Fruit fly (Drosophila melanogaster) Kc167 (cell line): ENCODE data around the gene CG7408.
"Not testable (repeated sequence)": the region's sequence is repeated elsewhere in the genome, so short reads cannot be mapped to it uniquely, and the experiment has no call there.

Experiments used
- Myc ChIP-seq: fragments of >200 bp; optimal IDR thresholded peaks from 2 replicates; lab custom pipeline; 2017; ENCODE audit warnings: missing external identifiers
- Sin3A ChIP-seq: fragments of >200 bp; optimal IDR thresholded peaks from 2 replicates; lab custom pipeline; 2018; ENCODE audit warnings: missing external identifiers
- h ChIP-seq: fragments of >200 bp; optimal IDR thresholded peaks from 3 replicates; lab custom pipeline; 2018; ENCODE audit warnings: missing external identifiers
- insv ChIP-seq: fragments of >200 bp; optimal IDR thresholded peaks from 3 replicates; lab custom pipeline; 2018; ENCODE audit warnings: missing external identifiers
- psq ChIP-seq: fragments of >200 bp; optimal IDR thresholded peaks from 2 replicates; lab custom pipeline; 2017; ENCODE audit warnings: missing external identifiers
- ttk ChIP-seq: sonication (Bioruptor generic); optimal IDR thresholded peaks from 2 replicates; lab custom pipeline; 2017; ENCODE audit warnings: missing external identifiers

The CG7408 gene

DNA sequence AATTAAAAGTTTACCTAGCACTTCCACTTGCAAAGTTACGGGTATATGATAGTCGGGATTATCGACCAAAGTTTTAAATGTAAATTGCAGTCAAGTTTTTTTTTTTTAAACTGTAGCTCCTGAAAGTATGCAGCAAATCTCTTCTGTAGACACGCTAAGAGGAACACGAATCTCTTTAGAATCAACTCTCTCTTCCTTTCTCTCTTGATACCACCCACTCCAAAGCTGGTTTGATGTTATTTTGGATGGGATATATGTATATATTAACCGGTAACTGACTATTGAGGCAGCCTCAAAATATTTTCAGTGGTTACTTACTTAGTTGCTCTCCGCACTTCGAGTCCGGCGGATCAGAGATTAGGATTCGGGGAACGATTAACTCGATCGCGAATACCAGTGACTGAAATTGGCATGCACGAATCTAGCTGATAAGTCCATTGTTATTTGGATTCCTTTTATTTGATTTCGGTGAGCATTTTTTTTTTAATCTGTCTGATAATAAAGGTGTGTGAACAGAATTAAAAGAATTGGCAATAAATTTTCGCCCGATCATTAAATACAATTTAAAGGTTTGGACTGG is at the start of gene CG7408:
TSS of gene CG7408 (plus strand) at position 316 of the 580 bp plus-strand sequence.
- no peak for TF ChIP-seq ttk (lab: Kevin White, UChicago)

DNA sequence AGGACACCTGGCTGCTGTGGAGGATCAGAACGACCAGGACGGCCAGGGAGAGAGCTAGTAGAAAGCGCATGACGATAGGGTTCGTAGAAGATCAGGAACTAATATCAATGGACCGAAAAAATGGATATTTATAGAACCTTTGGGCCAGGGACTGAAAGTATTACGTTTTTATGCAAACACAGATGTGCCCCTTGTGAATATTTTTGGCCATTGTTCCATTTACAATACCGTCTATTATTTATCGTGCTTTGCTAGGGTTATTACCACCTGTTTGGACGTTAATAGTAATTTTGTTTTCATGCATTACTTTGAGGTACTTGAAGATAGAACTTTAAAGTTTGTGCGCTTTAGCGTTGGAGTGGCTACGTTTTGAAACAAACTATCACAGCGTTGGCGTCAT is 45.4 kb upstream of the CG7408 start, which contains the start of gene CG32188:
TSS of gene CG32188 (minus strand) at position 101 of the 400 bp plus-strand sequence.
- no peak for TF ChIP-seq h (lab: Kevin White, UChicago)
- TF ChIP-seq ttk (lab: Kevin White, UChicago): no peak
- no peak for TF ChIP-seq psq (lab: Kevin White, UChicago)
- TF ChIP-seq insv (lab: Kevin White, UChicago): no peak
- no peak for TF ChIP-seq Myc (lab: Kevin White, UChicago)
- TF ChIP-seq Sin3A: no peak

DNA sequence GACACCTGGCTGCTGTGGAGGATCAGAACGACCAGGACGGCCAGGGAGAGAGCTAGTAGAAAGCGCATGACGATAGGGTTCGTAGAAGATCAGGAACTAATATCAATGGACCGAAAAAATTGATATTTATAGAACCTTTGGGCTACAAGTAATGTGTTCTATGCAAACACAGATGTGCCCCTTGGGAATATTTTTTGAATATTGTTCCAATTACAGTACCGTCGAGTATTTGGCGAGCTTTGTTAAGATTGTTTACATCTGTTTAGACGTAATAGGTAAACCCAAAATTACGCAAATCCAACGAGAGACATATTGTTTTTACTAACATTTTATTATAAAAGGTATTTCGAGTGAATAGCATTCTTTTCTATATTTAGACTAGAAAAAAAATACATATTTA is 43.8 kb upstream of the CG7408 start, which contains the start of gene CG32189:
TSS of gene CG32189 (minus strand) at position 101 of the 400 bp plus-strand sequence.
- no peak for TF ChIP-seq Sin3A
- TF ChIP-seq ttk (lab: Kevin White, UChicago): no peak
- TF ChIP-seq psq (lab: Kevin White, UChicago): no peak
- TF ChIP-seq h (lab: Kevin White, UChicago): no peak
- no peak for TF ChIP-seq Myc (lab: Kevin White, UChicago)
- no peak for TF ChIP-seq insv (lab: Kevin White, UChicago)

DNA sequence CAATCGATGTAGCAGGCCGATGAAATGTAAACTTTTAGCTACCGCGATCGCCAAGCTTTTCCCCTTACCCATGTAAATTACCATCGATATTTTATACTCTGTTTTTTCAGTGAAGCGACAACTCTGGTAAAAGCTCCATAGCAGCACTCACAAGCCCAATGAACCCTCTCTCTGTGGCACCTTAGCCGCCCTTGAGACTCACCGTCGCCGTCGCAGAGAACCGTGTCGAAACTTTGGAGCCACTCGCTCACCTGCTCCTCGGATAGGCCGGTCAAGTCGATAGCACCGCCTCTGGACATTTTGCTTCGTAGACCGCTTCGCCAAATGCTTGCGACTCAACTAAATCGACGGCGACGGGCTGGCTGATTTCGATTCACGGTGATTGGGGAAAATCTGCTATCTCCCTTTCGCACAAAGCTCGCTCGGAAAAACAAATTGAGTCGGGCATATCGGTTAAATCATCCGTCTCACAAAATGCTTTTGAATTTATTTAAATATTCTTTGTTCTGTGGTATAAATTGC is 37.8 kb upstream of the CG7408 start, which contains the start of gene CG5577:
TSS of gene CG5577 (minus strand) at position 343 of the 522 bp plus-strand sequence.
- TF ChIP-seq ttk (lab: Kevin White, UChicago) (no peak), Sin3A (no peak), Myc (lab: Kevin White, UChicago) (no peak), h (lab: Kevin White, UChicago) (no peak), insv (lab: Kevin White, UChicago) (no peak), psq (lab: Kevin White, UChicago) (no peak)

DNA sequence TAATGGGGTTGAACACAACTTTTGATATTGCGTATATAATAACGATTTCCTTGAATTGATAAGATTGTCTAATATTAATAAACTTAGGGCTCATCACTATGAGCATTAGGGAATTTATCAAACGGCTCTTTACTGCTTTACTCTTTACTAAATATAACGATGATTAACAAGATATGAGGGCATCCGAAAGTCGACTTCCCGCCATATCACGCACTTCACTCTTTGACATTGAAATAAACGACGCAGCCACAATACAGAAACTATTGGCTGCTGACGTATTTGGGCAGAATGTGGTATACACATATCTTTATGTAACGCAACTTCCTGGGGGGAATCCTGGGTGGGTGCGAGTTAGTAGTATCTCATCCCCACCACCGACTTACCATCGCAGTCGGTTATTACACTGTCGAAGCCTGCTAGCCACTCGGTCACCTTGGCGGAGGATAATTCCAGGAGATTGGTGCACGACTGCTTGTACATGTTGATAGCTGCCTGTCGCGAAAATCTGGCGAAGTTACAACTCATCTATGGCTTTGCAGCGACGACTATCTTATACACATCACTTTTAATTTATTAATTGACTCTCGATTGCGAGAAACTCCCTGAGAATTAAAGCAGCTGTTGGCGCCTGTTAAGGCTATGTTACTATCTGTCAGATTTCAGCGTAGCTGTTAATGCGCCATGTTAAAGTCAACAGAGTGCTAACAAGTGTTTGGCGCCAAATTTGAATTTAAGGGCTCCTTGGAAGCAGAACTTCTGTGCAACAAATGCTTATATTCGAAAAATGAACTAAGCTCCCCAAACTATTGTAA is 35.8 kb upstream of the CG7408 start, which contains the start of gene CG5567:
TSS of gene CG5567 (minus strand) at position 653 of the 812 bp plus-strand sequence.
- TF ChIP-seq Myc (lab: Kevin White, UChicago) (no peak), ttk (lab: Kevin White, UChicago) (no peak)

DNA sequence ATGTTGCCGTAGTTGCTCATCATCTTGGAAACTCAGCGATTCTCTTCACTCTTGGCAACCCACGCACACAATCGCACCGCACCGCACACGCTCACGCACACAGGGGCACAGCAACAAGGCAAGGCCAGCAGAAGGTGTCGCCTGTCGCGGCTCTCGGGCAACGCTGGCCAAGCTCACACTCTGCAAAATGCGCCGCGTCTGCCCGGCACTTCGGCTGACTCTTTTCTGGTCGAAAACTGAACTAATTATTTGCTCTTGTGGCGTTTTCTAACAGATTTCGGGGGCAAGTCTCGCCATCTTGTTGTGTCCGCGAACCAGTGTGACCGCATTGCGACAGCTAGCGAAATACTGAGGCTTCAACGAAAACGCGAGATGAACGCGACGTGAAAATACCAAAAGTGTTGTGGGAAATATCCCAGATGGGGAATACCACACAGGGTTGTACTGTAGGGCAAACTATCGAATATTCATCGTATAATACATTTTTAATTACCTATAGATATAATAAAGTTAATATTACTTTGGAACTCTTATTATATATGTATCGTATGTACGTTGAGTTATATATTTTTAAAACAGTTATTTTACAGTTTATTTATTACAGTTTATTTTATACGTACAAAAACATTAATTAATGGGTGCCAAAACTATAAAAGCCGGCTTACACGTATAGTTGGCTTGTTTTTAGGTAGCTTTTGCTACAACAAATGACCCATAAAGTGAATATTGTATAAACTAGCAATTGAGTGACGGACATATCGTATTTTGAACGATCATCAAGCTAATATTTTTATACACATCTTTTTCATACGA is 32.5 kb upstream of the CG7408 start, which contains the start of the genes MED19 and CG7430:
TSS of gene MED19 (minus strand) at position 333 of the 813 bp plus-strand sequence.
TSS of gene CG7430 (plus strand) at position 748 of the 813 bp plus-strand sequence.
- TF ChIP-seq insv (lab: Kevin White, UChicago) (no peak), ttk (lab: Kevin White, UChicago) (no peak)

DNA sequence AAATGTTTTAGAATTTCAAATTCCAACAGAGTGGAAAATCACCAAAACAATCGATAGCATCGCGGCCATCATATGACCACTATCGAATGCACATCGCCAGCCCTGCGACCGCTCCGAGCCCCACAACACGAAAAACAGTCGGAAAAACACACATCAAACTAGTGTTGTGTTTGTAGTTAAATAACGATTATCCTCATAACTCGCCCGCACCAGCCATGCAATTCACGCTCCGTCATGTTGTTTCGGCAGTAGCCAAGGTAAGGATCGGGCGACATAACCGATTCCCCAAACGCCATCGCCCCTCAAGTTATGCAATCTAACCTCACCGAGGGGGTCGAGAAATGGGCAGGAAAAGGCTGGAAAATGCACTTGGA is 31.9 kb upstream of the CG7408 start:
- TF ChIP-seq Myc (lab: Kevin White, UChicago): no peak
- TF ChIP-seq insv (lab: Kevin White, UChicago): no peak
- TF ChIP-seq h (lab: Kevin White, UChicago): no peak
- TF ChIP-seq Sin3A: no peak
- TF ChIP-seq psq (lab: Kevin White, UChicago): no peak

DNA sequence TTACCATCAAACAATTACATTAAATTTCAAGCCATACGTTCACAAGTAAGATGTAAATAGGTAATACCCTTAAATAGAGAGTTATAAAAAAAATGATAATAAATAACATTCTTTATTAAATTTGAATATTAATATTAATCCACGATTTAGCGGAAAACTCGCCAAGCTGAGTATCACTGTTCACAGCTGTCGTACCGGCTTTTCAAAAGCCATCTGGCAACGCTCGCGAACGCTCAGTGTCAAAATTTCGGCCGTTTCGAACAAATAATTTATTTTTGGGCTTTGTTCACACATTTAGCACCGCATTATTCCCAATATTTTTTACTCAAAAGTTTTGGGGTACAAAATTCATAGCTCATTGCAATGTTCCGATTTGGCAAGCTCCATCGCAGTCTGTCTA is 29.4 kb upstream of the CG7408 start, which contains the start of gene TrpRS-m:
TSS of gene TrpRS-m (plus strand) at position 211 of the 400 bp plus-strand sequence.
- TF ChIP-seq psq (lab: Kevin White, UChicago) (no peak), ttk (lab: Kevin White, UChicago) (no peak)

DNA sequence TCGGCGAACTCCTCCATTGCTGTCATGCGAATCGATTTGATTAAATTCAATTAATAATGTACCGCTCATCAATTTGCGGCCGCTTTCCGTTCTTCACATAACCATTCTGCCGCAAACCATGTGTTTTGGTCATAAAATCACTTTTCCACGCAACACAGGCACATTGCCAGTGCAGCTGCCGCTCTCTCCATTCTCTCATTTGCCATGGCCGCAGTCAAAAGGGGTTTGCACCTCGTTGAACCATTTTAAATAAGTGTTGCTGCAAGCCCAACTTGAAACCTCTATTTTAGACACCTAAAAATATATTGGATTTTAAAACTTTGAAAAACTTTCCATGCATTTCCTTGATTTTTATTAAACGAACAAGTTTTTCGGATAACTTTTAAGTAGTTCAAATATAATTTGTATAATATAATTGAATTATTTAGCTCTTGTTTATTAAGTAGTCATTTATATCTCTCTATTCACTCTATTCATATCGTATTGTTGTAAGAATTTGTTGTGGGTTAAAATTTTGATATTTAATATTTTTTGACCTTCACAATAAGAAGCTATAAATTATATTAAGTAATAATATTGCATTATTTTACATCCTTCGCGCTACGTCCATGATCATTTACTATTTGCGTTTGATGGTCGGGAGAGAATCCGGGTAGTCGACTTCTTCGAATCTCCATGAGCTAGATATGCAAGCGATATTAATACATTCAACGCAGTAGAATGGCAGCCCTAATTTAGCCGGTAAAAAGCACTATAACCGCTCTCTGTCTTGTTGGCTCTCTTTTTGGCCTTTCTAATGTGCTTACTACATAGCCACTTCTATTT is 22.0 kb upstream of the CG7408 start, which contains the start of gene CG5535:
TSS of gene CG5535 (minus strand) at position 140 of the 825 bp plus-strand sequence.
- no peak for TF ChIP-seq h (lab: Kevin White, UChicago)
- no peak for TF ChIP-seq insv (lab: Kevin White, UChicago)
- TF ChIP-seq Sin3A: no peak
- TF ChIP-seq Myc (lab: Kevin White, UChicago): no peak
- TF ChIP-seq ttk (lab: Kevin White, UChicago): no peak
- no peak for TF ChIP-seq psq (lab: Kevin White, UChicago)

DNA sequence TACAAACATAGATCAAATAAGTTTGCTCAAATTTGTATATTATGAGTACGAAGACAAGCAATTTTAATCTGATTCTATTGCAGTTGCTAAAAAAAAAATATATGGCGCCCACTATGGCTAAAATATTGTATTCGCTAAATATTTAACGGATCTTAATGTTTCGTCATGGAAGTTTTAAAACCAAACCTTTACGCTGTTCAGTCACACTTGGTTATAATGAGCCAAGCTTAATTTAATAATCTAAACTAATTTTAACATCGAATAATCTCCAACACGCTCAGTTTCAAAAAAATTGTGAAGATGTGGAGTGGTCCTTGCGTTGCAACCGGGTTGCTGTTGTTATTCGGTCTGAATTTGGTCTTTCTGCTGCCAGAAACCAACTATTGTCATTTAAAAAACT is 20.7 kb upstream of the CG7408 start, which contains the start of gene CG34002:
TSS of gene CG34002 (plus strand) at position 301 of the 400 bp plus-strand sequence.
- TF ChIP-seq Sin3A; psq (lab: Kevin White, UChicago); h (lab: Kevin White, UChicago): not testable (repeated sequence)

DNA sequence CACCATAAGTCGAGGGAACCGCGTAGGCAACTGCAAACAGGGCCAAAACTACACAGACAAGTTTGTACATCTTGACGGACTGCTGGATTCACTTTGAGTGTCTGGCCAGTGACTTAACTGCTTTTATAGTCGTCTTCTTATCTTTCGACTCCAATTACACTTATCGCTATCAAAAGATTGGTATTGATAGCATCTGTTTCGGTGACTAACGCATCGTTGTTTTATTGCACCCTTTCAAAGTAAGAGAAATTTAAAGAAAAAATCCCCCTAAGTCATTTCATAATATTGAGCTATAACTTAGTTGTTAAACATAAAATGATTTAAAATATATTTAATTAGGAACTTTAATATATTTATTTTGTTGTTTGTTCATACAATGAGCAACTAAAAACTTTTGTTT is 5.4 kb downstream of the CG7408 start, which contains the start of gene CG5506:
TSS of gene CG5506 (minus strand) at position 101 of the 400 bp plus-strand sequence.
- no peak for TF ChIP-seq Myc (lab: Kevin White, UChicago)
- no peak for TF ChIP-seq h (lab: Kevin White, UChicago)
- TF ChIP-seq ttk (lab: Kevin White, UChicago): no peak
